Fruit fly (Drosophila melanogaster): ENCODE measurements around the gene shv.

Gene shv

DNA sequence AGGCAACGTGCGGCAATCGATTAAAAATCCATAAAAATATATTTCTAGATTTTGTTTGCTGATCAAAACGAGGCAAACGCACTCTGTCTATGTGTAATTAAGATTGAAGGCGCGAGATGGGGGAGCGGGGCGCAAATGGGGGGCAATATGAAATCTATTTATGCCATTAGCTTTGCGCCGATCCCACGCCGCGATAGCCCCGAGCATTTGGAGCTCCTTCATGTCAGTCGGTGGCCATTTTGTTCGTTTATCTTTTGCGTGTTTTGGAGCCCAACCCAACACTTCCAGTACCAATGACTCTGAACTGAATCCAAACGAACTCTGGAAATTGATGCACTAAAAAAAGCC is 45.5 kb downstream of the shv start:
- peak; percentile 36 for TF ChIP-seq fkh (GFP tag; optimal IDR thresholded peaks at IDR 0.05)
- TF ChIP-seq svp (GFP tag): peak; percentile 58
- TF ChIP-seq CG6792 (GFP tag; optimal IDR thresholded peaks at IDR 0.05): no peak
- no peak for TF ChIP-seq dac (GFP tag; optimal IDR thresholded peaks at IDR 0.05)
- no peak for TF ChIP-seq esn (GFP tag; optimal IDR thresholded peaks at IDR 0.05)
- no peak for TF ChIP-seq CG8632 (GFP tag; optimal IDR thresholded peaks at IDR 0.05)
- no peak for TF ChIP-seq dsx (GFP tag; optimal IDR thresholded peaks at IDR 0.05; ENCODE audit: poor library complexity, severe bottlenecking)

DNA sequence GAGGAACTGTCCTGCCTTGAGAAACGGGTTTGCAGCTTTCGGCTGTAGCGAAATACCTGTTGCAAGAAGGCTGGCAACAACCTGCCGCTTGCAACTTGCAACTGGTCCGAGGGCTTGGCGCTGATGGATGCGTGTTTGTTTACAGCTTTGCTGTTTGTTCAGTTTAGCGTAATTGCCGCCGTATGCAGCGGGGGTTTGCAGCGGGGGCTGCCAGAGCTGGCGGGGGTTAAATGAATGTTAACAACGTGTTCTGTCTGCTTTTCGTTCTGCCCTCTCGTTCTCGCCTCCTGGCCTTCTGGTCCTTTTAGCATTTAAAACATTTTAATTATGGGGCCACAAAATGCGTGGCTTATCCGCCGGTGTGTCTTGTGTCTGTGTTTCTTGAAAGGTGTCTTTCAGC is 47.0 kb downstream of the shv start:
- TF ChIP-seq CG6854 (GFP tag; optimal IDR thresholded peaks at IDR 0.05): peak; percentile 31
- no peak for TF ChIP-seq Hr4 (GFP tag; optimal IDR thresholded peaks at IDR 0.05)
- TF ChIP-seq CG10669 (GFP tag; optimal IDR thresholded peaks at IDR 0.05): no peak
- no peak for TF ChIP-seq Eip93F (GFP tag; optimal IDR thresholded peaks at IDR 0.05)
- TF ChIP-seq CG3032 (tag; optimal IDR thresholded peaks at IDR 0.05): no peak
- no peak for TF ChIP-seq CG8632 (GFP tag; optimal IDR thresholded peaks at IDR 0.05)
- 0 out of 3 replicates have a peak, but pooled peaks have one; percentile 10 for TF ChIP-seq eg (GFP tag; IDR thresholded peaks at IDR 0.05)
- TF ChIP-seq Sox15 (GFP tag; optimal IDR thresholded peaks at IDR 0.05): no peak
- TF ChIP-seq Eip78C (GFP tag): peak; percentile 44
- TF ChIP-seq pdm3 (GFP tag; optimal IDR thresholded peaks at IDR 0.05): no peak
- TF ChIP-seq svp (GFP tag): peak; percentile 61
- TF ChIP-seq ss (GFP tag; optimal IDR thresholded peaks at IDR 0.05): peak in 1 of 2 experiments; percentile 85
- TF ChIP-seq spab (GFP tag; optimal IDR thresholded peaks at IDR 0.05): no peak
- no peak for TF ChIP-seq fkh (GFP tag; optimal IDR thresholded peaks at IDR 0.05)
- 0 out of 3 replicates have a peak, but pooled peaks have one; percentile 20 for TF ChIP-seq CG6163 (GFP tag; IDR thresholded peaks at IDR 0.05)

DNA sequence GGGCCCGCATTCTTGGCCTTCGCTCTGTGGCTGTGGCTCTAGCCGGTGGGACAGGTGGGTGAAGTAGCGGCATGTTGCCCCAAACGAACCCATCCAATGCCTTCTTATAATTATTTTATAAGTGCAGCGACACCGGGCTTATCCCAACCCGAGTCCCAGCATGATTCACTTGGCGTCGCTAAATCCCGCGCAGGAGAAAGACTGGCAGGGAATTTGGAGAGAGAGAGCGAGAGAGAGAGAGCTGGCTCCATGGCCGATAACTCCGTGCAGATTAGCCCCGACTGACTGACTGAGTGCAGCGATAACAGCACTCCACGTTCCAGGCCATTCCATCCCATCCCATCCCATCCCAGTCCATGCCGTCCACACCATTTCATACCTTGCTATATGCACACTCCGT is 48.7 kb downstream of the shv start:
- TF ChIP-seq svp (GFP tag) (peak; percentile 86), Lpt (GFP tag; optimal IDR thresholded peaks at IDR 0.05) (no peak), CG7368 (GFP tag; optimal IDR thresholded peaks at IDR 0.05) (no peak), CG16779 (tag; optimal IDR thresholded peaks at IDR 0.05) (no peak), topi (GFP tag; optimal IDR thresholded peaks at IDR 0.05) (no peak), Met (GFP tag; optimal IDR thresholded peaks at IDR 0.05) (no peak)

Data from whole organism, prepupa.